Worm (Caenorhabditis elegans) whole organism, L2 larva: ENCODE measurements around the gene cin-4.
A peak's percentile ranks its signal among the peaks of the same experiment; 100 is the strongest.
"Not testable (repeated sequence)": the region's sequence is repeated elsewhere in the genome, so short reads cannot be mapped to it uniquely, and the experiment has no call there.

ENCODE experiments used
- C34F6.9 ChIP-seq: fragments of 150-350 bp; optimal IDR thresholded peaks from 2 replicates; lab custom pipeline; 2014; ENCODE audit warnings: missing biosample characterization, missing genetic modification characterization
- F13H6.1 ChIP-seq: sonication (generic microtip); optimal IDR thresholded peaks from 2 replicates; lab custom pipeline; 2016; ENCODE audit warnings: missing genetic modification characterization, missing compliant biosample characterization
- Y55F3AM.14 ChIP-seq: fragments of 200-800 bp; sonication (Bioruptor generic); optimal IDR thresholded peaks from 2 replicates; lab custom pipeline; 2018; ENCODE audit warnings: mild to moderate bottlenecking, missing genetic modification characterization, missing compliant biosample characterization
- ama-1 ChIP-seq: fragments of 150-350 bp; optimal IDR thresholded peaks from 2 replicates; lab custom pipeline; 2018; ENCODE audit warnings: inconsistent platforms
- blmp-1 ChIP-seq: sonication (generic microtip); optimal IDR thresholded peaks from 2 replicates; lab custom pipeline; 2017; ENCODE audit warnings: missing genetic modification characterization, mild to moderate bottlenecking, missing compliant biosample characterization, antibody characterized with exemption, moderate library complexity; ENCODE audit not compliant: insufficient read depth
- ceh-82 ChIP-seq: fragments of 150-350 bp; optimal IDR thresholded peaks from 2 replicates; lab custom pipeline; 2014; ENCODE audit warnings: missing biosample characterization, missing genetic modification characterization
- crh-2 ChIP-seq: sonication (generic microtip); optimal IDR thresholded peaks from 2 replicates; lab custom pipeline; 2017; ENCODE audit warnings: missing biosample characterization, missing genetic modification characterization
- egl-27 ChIP-seq: sonication (generic microtip); optimal IDR thresholded peaks from 3 replicates; lab custom pipeline; 2017; ENCODE audit warnings: missing biosample characterization, missing genetic modification reagents, missing genetic modification characterization
- elt-3 ChIP-seq: sonication (generic microtip); optimal IDR thresholded peaks from 2 replicates; lab custom pipeline; 2017; ENCODE audit warnings: missing biosample characterization, missing genetic modification characterization
- fos-1 ChIP-seq: fragments of 150-350 bp; optimal IDR thresholded peaks from 2 replicates; lab custom pipeline; 2014; ENCODE audit warnings: missing biosample characterization, missing genetic modification characterization
- gmeb-1 ChIP-seq: fragments of 150-350 bp; optimal IDR thresholded peaks from 2 replicates; lab custom pipeline; 2014; ENCODE audit warnings: missing biosample characterization, missing genetic modification characterization
- lin-13 ChIP-seq: fragments of 150-350 bp; optimal IDR thresholded peaks from 2 replicates; lab custom pipeline; 2014; ENCODE audit warnings: missing biosample characterization, missing genetic modification reagents, missing genetic modification characterization
- lin-39 ChIP-seq: fragments of 150-350 bp; optimal IDR thresholded peaks from 2 replicates; lab custom pipeline; 2014; ENCODE audit warnings: missing biosample characterization, missing genetic modification reagents, missing genetic modification characterization
- lsy-2 ChIP-seq, 2 experiments: fragments of 150-350 bp in 1 of 2; sonication (generic microtip) in 1 of 2; optimal IDR thresholded peaks; 2 replicates each; lab custom pipeline; 2014 to 2017; ENCODE audit warnings: missing biosample characterization in 2 of 2, missing genetic modification characterization in 2 of 2
- mab-5 ChIP-seq: fragments of 150-350 bp; optimal IDR thresholded peaks from 2 replicates; lab custom pipeline; 2014; ENCODE audit warnings: missing biosample characterization, missing genetic modification characterization
- mbf-1 ChIP-seq: sonication (generic microtip); optimal IDR thresholded peaks from 2 replicates; lab custom pipeline; 2017; ENCODE audit warnings: missing biosample characterization, missing genetic modification characterization
- mdl-1 ChIP-seq, 2 experiments: fragments of 150-350 bp in 1 of 2; sonication (generic microtip) in 1 of 2; optimal IDR thresholded peaks; 2 replicates each; lab custom pipeline; 2017; ENCODE audit warnings: missing biosample characterization in 2 of 2, missing genetic modification characterization in 2 of 2
- nhr-11 ChIP-seq: fragments of 150-350 bp; optimal IDR thresholded peaks from 2 replicates; lab custom pipeline; 2014; ENCODE audit warnings: missing biosample characterization, missing genetic modification characterization
- nhr-129 ChIP-seq: fragments of 150-350 bp; optimal IDR thresholded peaks from 2 replicates; lab custom pipeline; 2014; ENCODE audit warnings: missing biosample characterization, missing genetic modification characterization
- nhr-21 ChIP-seq: fragments of 150-350 bp; optimal IDR thresholded peaks from 2 replicates; lab custom pipeline; 2014; ENCODE audit warnings: missing biosample characterization, missing genetic modification characterization
- nhr-23 ChIP-seq: fragments of 150-350 bp; optimal IDR thresholded peaks from 2 replicates; lab custom pipeline; 2014; ENCODE audit warnings: missing biosample characterization, missing genetic modification reagents, missing genetic modification characterization
- nhr-237 ChIP-seq: fragments of 150-350 bp; optimal IDR thresholded peaks from 2 replicates; lab custom pipeline; 2014; ENCODE audit warnings: missing biosample characterization, missing genetic modification characterization
- nhr-25 ChIP-seq: fragments of 150-350 bp; sonication (generic microtip); optimal IDR thresholded peaks from 3 replicates; lab custom pipeline; 2014; ENCODE audit warnings: missing biosample characterization, missing genetic modification characterization
- nhr-6 ChIP-seq: fragments of 150-350 bp; optimal IDR thresholded peaks from 2 replicates; lab custom pipeline; 2014; ENCODE audit warnings: missing biosample characterization, missing genetic modification characterization
- nhr-77 ChIP-seq: fragments of 150-350 bp; optimal IDR thresholded peaks from 2 replicates; lab custom pipeline; 2014; ENCODE audit warnings: missing biosample characterization, missing genetic modification characterization
- sem-4 ChIP-seq: fragments of 150-350 bp; optimal IDR thresholded peaks from 2 replicates; lab custom pipeline; 2014; ENCODE audit warnings: missing biosample characterization, missing genetic modification reagents, missing genetic modification characterization
- sma-3 ChIP-seq: sonication (generic microtip); optimal IDR thresholded peaks from 2 replicates; lab custom pipeline; 2016; ENCODE audit warnings: missing genetic modification reagents, missing genetic modification characterization, missing compliant biosample characterization
- sma-9 ChIP-seq, 2 experiments: fragments of 150-350 bp in 1 of 2; sonication (generic microtip) in 1 of 2; optimal IDR thresholded peaks; 2 replicates each; lab custom pipeline; 2014 to 2016; ENCODE audit warnings: missing genetic modification characterization in 2 of 2, mild to moderate bottlenecking in 1 of 2, missing biosample characterization in 1 of 2, missing compliant biosample characterization in 1 of 2, missing genetic modification reagents in 1 of 2, moderate library complexity in 1 of 2
- unc-39 ChIP-seq: fragments of 150-350 bp; optimal IDR thresholded peaks from 2 replicates; lab custom pipeline; 2014; ENCODE audit warnings: missing biosample characterization, missing genetic modification characterization
- unc-55 ChIP-seq: fragments of 150-350 bp; sonication (generic microtip); optimal IDR thresholded peaks from 3 replicates; lab custom pipeline; 2014; ENCODE audit warnings: missing biosample characterization, missing genetic modification reagents, missing genetic modification characterization
- unc-62 ChIP-seq: fragments of 150-350 bp; optimal IDR thresholded peaks from 2 replicates; lab custom pipeline; 2014; ENCODE audit warnings: missing biosample characterization, missing genetic modification reagents, missing genetic modification characterization
- zag-1 ChIP-seq: fragments of 150-350 bp; optimal IDR thresholded peaks from 2 replicates; lab custom pipeline; 2014; ENCODE audit warnings: missing biosample characterization, missing genetic modification characterization
- ztf-1 ChIP-seq: fragments of 200-800 bp; sonication (Bioruptor generic); conservative IDR thresholded peaks from 2 replicates; pipeline ENCODE4 v1.3.6; 2022; ENCODE audit warnings: missing genetic modification characterization, missing compliant biosample characterization
- ztf-11 ChIP-seq: sonication (generic microtip); optimal IDR thresholded peaks from 2 replicates; lab custom pipeline; 2017; ENCODE audit warnings: missing biosample characterization, missing genetic modification characterization
- ztf-4 ChIP-seq: fragments of 150-350 bp; optimal IDR thresholded peaks from 2 replicates; lab custom pipeline; 2014; ENCODE audit warnings: missing biosample characterization, missing genetic modification characterization

The cin-4 gene

DNA sequence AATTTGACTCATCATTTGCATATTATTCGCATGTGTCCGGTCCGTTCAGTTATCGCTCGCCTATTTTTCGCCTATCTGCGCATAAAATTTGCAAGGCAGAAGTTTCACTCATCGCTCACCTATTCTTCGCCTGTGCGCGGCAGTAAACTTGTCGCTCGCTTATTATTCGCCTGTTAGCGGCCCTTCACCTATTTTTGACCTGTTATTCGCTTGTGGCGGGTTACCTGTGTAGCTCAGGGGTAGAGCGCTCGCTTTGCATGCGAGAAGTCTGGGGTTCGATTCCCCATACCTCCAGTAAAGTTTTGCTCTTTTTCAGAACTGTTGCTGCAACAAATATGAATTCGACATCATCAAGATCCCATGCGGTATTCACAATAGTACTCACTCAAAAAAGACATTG, 36.7 kb upstream of the cin-4 start:
- TF ChIP-seq nhr-129 (tag; lab: Kevin White, UChicago) (peak; percentile 26), sma-9 (GFP tag; optimal IDR thresholded peaks at IDR 0.05; lab: Kevin White, UChicago) (peak; percentile 10), fos-1 (tag; lab: Kevin White, UChicago) (peak; percentile 8)
- not testable (repeated sequence) for TF ChIP-seq sma-9 (tag; optimal IDR thresholded peaks at IDR 0.05; lab: Kevin White, UChicago)

DNA sequence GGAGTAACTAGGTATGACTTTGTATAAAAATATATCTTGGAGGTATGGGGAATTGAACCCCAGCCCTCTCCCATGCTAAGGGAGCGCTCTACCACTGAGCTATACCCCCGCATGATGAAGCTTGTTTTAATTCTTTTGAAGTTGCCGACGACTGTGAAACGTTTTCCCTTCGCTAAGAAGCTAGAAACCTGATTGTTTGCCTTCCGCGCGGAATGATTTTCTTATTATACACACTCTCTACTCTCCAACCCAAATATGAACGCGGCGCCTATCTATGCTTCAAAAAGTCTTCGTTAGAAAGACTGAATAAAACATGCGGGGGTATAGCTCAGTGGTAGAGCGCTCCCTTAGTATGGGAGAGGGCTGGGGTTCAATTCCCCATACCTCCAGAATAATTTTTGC, 35.1 kb upstream of the cin-4 start:
- TF ChIP-seq nhr-23 (tag; lab: Kevin White, UChicago), result no peak
- no peak for TF ChIP-seq unc-39 (tag; lab: Kevin White, UChicago)
- TF ChIP-seq sma-3, result peak; percentile 6
- TF ChIP-seq Y55F3AM.14 (GFP tag; lab: Kevin White, UChicago), result peak; percentile 4
- TF ChIP-seq F13H6.1 (tag; lab: Kevin White, UChicago), result peak; percentile 1
- no peak for TF ChIP-seq mdl-1 (tag; optimal IDR thresholded peaks at IDR 0.05; lab: Kevin White, UChicago)
- no peak for TF ChIP-seq ztf-4

- TF ChIP-seq egl-27 (tag; lab: Kevin White, UChicago) (no peak), nhr-11 (tag; lab: Kevin White, UChicago) (no peak), nhr-77 (tag; lab: Kevin White, UChicago) (no peak), nhr-25 (no peak), zag-1 (tag; lab: Kevin White, UChicago) (no peak), mbf-1 (tag; lab: Kevin White, UChicago) (no peak), elt-3 (tag; lab: Kevin White, UChicago) (no peak), ama-1 (lab: Kevin White, UChicago) (no peak), nhr-21 (no peak), sma-3 (no peak), Y55F3AM.14 (GFP tag; lab: Kevin White, UChicago) (no peak), nhr-6 (tag; lab: Kevin White, UChicago) (no peak), nhr-129 (tag; lab: Kevin White, UChicago) (no peak), unc-62 (no peak), gmeb-1 (tag; lab: Kevin White, UChicago) (no peak), ztf-1 (no peak)
These were observed 25.5 kb upstream of the cin-4 start, which contains the start of gene sqv-7 for ce11 chrII:7012592-7012991. TSS of gene sqv-7 (minus strand) at chrII:7012692.

DNA sequence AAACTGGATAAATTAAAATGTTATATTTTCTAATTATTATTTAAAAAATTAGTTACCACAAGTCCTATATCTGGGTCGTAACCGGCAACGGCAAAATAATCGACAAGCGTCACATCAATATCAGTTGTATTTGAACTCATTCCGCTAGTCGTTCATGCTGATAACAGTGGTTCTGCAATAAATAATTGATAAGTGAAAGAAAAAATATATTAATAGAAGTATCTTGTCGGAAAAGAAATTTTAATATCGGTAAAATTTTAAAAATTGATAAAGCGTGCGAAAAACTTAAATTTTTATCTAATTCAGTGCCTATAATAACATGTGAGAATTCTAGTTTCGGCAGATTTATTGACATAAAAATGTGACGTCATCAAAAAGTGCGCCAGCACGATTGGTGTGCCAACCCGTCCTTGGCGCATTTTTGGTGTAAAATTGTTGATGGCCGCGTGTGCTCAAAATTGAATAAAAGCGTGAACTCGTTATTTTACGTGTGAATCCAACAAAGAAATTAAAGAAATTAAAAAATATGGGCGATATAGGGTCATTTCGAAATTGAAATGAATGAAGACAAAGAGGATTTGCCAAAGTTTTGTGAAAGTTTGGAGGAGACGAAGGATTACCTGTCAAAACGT, 15.6 kb upstream of the cin-4 start, which contains the start of the genes lst-6 and lst-5:
lst-6 (minus strand) TSS at position 140 of the 632 bp plus-strand sequence.
lst-5 (plus strand) TSS at position 544 of the 632 bp plus-strand sequence.
- peak; percentile 28 for TF ChIP-seq mab-5 (tag; lab: Kevin White, UChicago)
- no peak for TF ChIP-seq blmp-1 (tag; lab: Kevin White, UChicago)
- peak; percentile 36 for TF ChIP-seq sma-9 (GFP tag; optimal IDR thresholded peaks at IDR 0.05; lab: Kevin White, UChicago)
- no peak for TF ChIP-seq sma-9 (tag; optimal IDR thresholded peaks at IDR 0.05; lab: Kevin White, UChicago)
- no peak for TF ChIP-seq nhr-6 (tag; lab: Kevin White, UChicago)
- TF ChIP-seq gmeb-1 (tag; lab: Kevin White, UChicago), result peak; percentile 57
- TF ChIP-seq nhr-237 (tag; lab: Kevin White, UChicago), result no peak
- TF ChIP-seq fos-1 (tag; lab: Kevin White, UChicago), result peak; percentile 51
- TF ChIP-seq Y55F3AM.14 (GFP tag; lab: Kevin White, UChicago), result no peak
- TF ChIP-seq zag-1 (tag; lab: Kevin White, UChicago), result no peak
- TF ChIP-seq nhr-25, result peak; percentile 65
- peak; percentile 38 for TF ChIP-seq egl-27 (tag; lab: Kevin White, UChicago)
- peak; percentile 60 for TF ChIP-seq F13H6.1 (tag; lab: Kevin White, UChicago)
- peak; percentile 35 for TF ChIP-seq lin-13 (GFP tag; lab: Kevin White, UChicago)
- TF ChIP-seq mdl-1 (tag; optimal IDR thresholded peaks at IDR 0.05; lab: Kevin White, UChicago), result peak in 1 of 2 experiments; percentile 3
- peak; percentile 14 for TF ChIP-seq sma-3
- peak; percentile 60 to 85 for TF ChIP-seq lsy-2 (tag; optimal IDR thresholded peaks at IDR 0.05; lab: Kevin White, UChicago)
- no peak for TF ChIP-seq sem-4 (tag; lab: Kevin White, UChicago)
- TF ChIP-seq crh-2 (tag; lab: Kevin White, UChicago), result peak; percentile 88
- no peak for TF ChIP-seq ama-1 (lab: Kevin White, UChicago)
- no peak for TF ChIP-seq ztf-1
- no peak for TF ChIP-seq mbf-1 (tag; lab: Kevin White, UChicago)
- no peak for TF ChIP-seq lin-39 (tag; lab: Kevin White, UChicago)
- peak; percentile 65 for TF ChIP-seq unc-55
- no peak for TF ChIP-seq elt-3 (tag; lab: Kevin White, UChicago)
- no peak for TF ChIP-seq ztf-11 (tag; lab: Kevin White, UChicago)
- TF ChIP-seq C34F6.9, result peak; percentile 66
- TF ChIP-seq ceh-82 (tag; lab: Kevin White, UChicago), result no peak
- peak; percentile 69 for TF ChIP-seq nhr-129 (tag; lab: Kevin White, UChicago)
